Fruit fly (Drosophila melanogaster) Kc167 (cell line): ENCODE measurements around the gene CG32270.

ENCODE experiments used
- Myc ChIP-seq: fragments of >200 bp; optimal IDR thresholded peaks from 2 replicates; lab custom pipeline; 2017; ENCODE audit warnings: missing external identifiers
- Sin3A ChIP-seq: fragments of >200 bp; optimal IDR thresholded peaks from 2 replicates; lab custom pipeline; 2018; ENCODE audit warnings: missing external identifiers
- h ChIP-seq: fragments of >200 bp; optimal IDR thresholded peaks from 3 replicates; lab custom pipeline; 2018; ENCODE audit warnings: missing external identifiers
- insv ChIP-seq: fragments of >200 bp; optimal IDR thresholded peaks from 3 replicates; lab custom pipeline; 2018; ENCODE audit warnings: missing external identifiers
- psq ChIP-seq: fragments of >200 bp; optimal IDR thresholded peaks from 2 replicates; lab custom pipeline; 2017; ENCODE audit warnings: missing external identifiers
- ttk ChIP-seq: sonication (Bioruptor generic); optimal IDR thresholded peaks from 2 replicates; lab custom pipeline; 2017; ENCODE audit warnings: missing external identifiers

DNA sequence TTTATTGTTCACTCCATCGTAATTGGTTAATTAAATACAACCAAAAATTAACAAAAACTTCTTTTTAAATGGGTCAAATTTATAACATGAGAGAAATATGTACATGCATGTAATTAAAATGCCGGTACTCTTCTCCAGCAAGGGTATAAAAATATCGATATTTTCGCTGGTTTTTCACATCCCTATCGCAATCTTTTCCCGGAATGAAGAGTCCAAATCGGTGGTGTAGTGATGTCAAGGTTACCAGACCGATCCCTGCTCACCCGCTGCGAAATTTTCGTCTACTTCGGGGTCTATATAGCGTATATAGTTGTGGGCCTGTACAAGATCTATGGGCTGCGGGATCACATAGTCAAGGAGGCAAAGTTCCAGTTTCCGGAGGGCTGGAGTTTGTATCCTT is 46.8 kb downstream of the CG32270 start, which contains the start of gene rasp:
- TF ChIP-seq h (no peak), psq (lab: Kevin White, UChicago) (no peak), ttk (lab: Kevin White, UChicago) (no peak), insv (lab: Kevin White, UChicago) (no peak), Myc (lab: Kevin White, UChicago) (no peak), Sin3A (lab: Kevin White, UChicago) (no peak)
